Fruit fly (Drosophila melanogaster): Measurements from ENCODE around the gene ps.

dm6 chr3R:9411928-9412640 is 5.7 kb upstream of the ps start, which contains the start of the genes Task7 and alpha-Man-IIa:
- TF ChIP-seq CG11902 (GFP tag; optimal IDR thresholded peaks at IDR 0.05) (no peak), Eip93F (GFP tag; optimal IDR thresholded peaks at IDR 0.05) (peak; percentile 12), OdsH (GFP tag; optimal IDR thresholded peaks at IDR 0.05) (no peak), net (GFP tag; optimal IDR thresholded peaks at IDR 0.05) (no peak), Gug (GFP tag; IDR thresholded peaks at IDR 0.05) (no peak), esn (GFP tag; optimal IDR thresholded peaks at IDR 0.05) (no peak), dac (GFP tag; optimal IDR thresholded peaks at IDR 0.05) (no peak), Ets21C (GFP tag; optimal IDR thresholded peaks at IDR 0.05) (no peak), acj6 (GFP tag; optimal IDR thresholded peaks at IDR 0.05) (no peak), CG34406 (GFP tag; optimal IDR thresholded peaks at IDR 0.05) (no peak), CG6854 (GFP tag; optimal IDR thresholded peaks at IDR 0.05) (no peak)

Measured in whole organism, prepupa.